Fruit fly (Drosophila melanogaster) whole organism, embryonic: Measurements from ENCODE around the gene CG31467.

Experiments used
- ATbp ChIP-seq: fragments of 200-800 bp; sonication (Bioruptor generic); optimal IDR thresholded peaks from 2 replicates; lab custom pipeline; 2017; ENCODE audit warnings: missing biosample characterization, mild to moderate bottlenecking, missing genetic modification characterization, missing genetic modification reagents
- BtbVII ChIP-seq: fragments of 200-800 bp; sonication (Bioruptor generic); optimal IDR thresholded peaks from 3 replicates; lab custom pipeline; 2017; ENCODE audit warnings: missing biosample characterization, mild to moderate bottlenecking, missing genetic modification characterization
- CG1024 ChIP-seq: fragments of 200-800 bp; sonication (Bioruptor generic); IDR thresholded peaks from 2 replicates; pipeline ENCODE4 v1.3.6; 2022; ENCODE audit warnings: missing biosample characterization, missing genetic modification characterization
- CG10321 ChIP-seq: fragments of 200-800 bp; sonication (Bioruptor generic); IDR thresholded peaks from 2 replicates; pipeline ENCODE4 v1.3.6; 2022; ENCODE audit warnings: missing biosample characterization, missing genetic modification characterization
- CG11456 ChIP-seq: fragments of 200-800 bp; sonication (Bioruptor generic); IDR thresholded peaks from 3 replicates; pipeline ENCODE4 v1.3.6; 2022; ENCODE audit warnings: missing biosample characterization, missing genetic modification characterization
- CG11504 ChIP-seq: fragments of 200-800 bp; sonication (Bioruptor generic); optimal IDR thresholded peaks from 3 replicates; lab custom pipeline; 2019; ENCODE audit warnings: missing biosample characterization, mild to moderate bottlenecking, missing genetic modification characterization, moderate library complexity
- CG14441 ChIP-seq: fragments of 200-800 bp; sonication (Bioruptor generic); IDR thresholded peaks from 2 replicates; pipeline ENCODE4 v1.3.6; 2022; ENCODE audit warnings: missing biosample characterization, missing genetic modification characterization
- CG14667 ChIP-seq: fragments of 200-800 bp; sonication (Bioruptor generic); IDR thresholded peaks from 2 replicates; pipeline ENCODE4 v1.3.6; 2022; ENCODE audit warnings: missing biosample characterization, missing genetic modification characterization
- CG1832 ChIP-seq: fragments of 200-800 bp; sonication (Bioruptor generic); optimal IDR thresholded peaks from 2 replicates; lab custom pipeline; 2017; ENCODE audit warnings: missing biosample characterization, mild to moderate bottlenecking, missing genetic modification characterization, inconsistent platforms
- CG18599 ChIP-seq: fragments of 200-800 bp; sonication (Bioruptor generic); optimal IDR thresholded peaks from 3 replicates; lab custom pipeline; 2017; ENCODE audit warnings: missing biosample characterization, missing genetic modification characterization, mild to moderate bottlenecking, moderate library complexity, missing genetic modification reagents
- CG3065 ChIP-seq: fragments of 200-800 bp; sonication (Bioruptor generic); optimal IDR thresholded peaks from 2 replicates; lab custom pipeline; 2016; ENCODE audit warnings: missing biosample characterization, missing genetic modification characterization
- CG31388 ChIP-seq: fragments of 200-800 bp; sonication (Bioruptor generic); optimal IDR thresholded peaks from 2 replicates; lab custom pipeline; 2016; ENCODE audit warnings: missing biosample characterization, missing genetic modification characterization
- CG34376 ChIP-seq: fragments of 200-800 bp; sonication (Bioruptor generic); optimal IDR thresholded peaks from 2 replicates; lab custom pipeline; 2018; ENCODE audit warnings: missing biosample characterization, mild to moderate bottlenecking, missing genetic modification characterization
- CG3847 ChIP-seq: fragments of 200-800 bp; sonication (Bioruptor generic); IDR thresholded peaks from 2 replicates; pipeline ENCODE4 v1.3.6; 2022; ENCODE audit warnings: missing biosample characterization, missing genetic modification characterization
- CG4360 ChIP-seq: fragments of 200-800 bp; sonication (Bioruptor generic); IDR thresholded peaks from 2 replicates; pipeline ENCODE4 v1.3.6; 2022; ENCODE audit warnings: missing biosample characterization, missing genetic modification characterization
- CG6175 ChIP-seq: fragments of 200-800 bp; sonication (Bioruptor generic); IDR thresholded peaks from 3 replicates; pipeline ENCODE4 v1.3.6; 2022; ENCODE audit warnings: missing biosample characterization, missing genetic modification characterization
- CG7928 ChIP-seq: fragments of 200-800 bp; sonication (Bioruptor generic); optimal IDR thresholded peaks from 2 replicates; lab custom pipeline; 2017; ENCODE audit warnings: missing biosample characterization, mild to moderate bottlenecking, missing genetic modification characterization
- CG8281 ChIP-seq: fragments of 200-800 bp; sonication (Bioruptor generic); optimal IDR thresholded peaks from 2 replicates; lab custom pipeline; 2018; ENCODE audit warnings: missing biosample characterization, mild to moderate bottlenecking, missing genetic modification characterization, moderate library complexity
- CG9797 ChIP-seq: fragments of 200-800 bp; sonication (Bioruptor generic); optimal IDR thresholded peaks from 3 replicates; lab custom pipeline; 2018; ENCODE audit warnings: missing biosample characterization, mild to moderate bottlenecking, missing genetic modification characterization
- CG9876 ChIP-seq: fragments of 200-800 bp; sonication (Bioruptor generic); optimal IDR thresholded peaks from 2 replicates; lab custom pipeline; 2016; ENCODE audit warnings: missing biosample characterization, missing genetic modification characterization
- CTCF ChIP-seq: fragments of 200-800 bp; sonication (Bioruptor generic); optimal IDR thresholded peaks from 2 replicates; lab custom pipeline; 2017; ENCODE audit warnings: missing biosample characterization, mild to moderate bottlenecking, missing genetic modification characterization, moderate library complexity
- H15 ChIP-seq: fragments of 200-800 bp; sonication (Bioruptor generic); IDR thresholded peaks from 3 replicates; pipeline ENCODE4 v1.3.6; 2022; ENCODE audit warnings: missing biosample characterization, missing genetic modification characterization
- Hmx ChIP-seq: fragments of 200-800 bp; sonication (Bioruptor generic); optimal IDR thresholded peaks from 2 replicates; lab custom pipeline; 2016; ENCODE audit warnings: missing biosample characterization, missing genetic modification characterization
- Hr3 ChIP-seq: fragments of 200-800 bp; sonication (Bioruptor generic); optimal IDR thresholded peaks from 3 replicates; lab custom pipeline; 2016; ENCODE audit warnings: missing biosample characterization, missing genetic modification characterization
- Hsf ChIP-seq: fragments of 200-800 bp; sonication (Bioruptor generic); optimal IDR thresholded peaks from 3 replicates; lab custom pipeline; 2016; ENCODE audit warnings: missing biosample characterization, missing genetic modification characterization
- MBD-R2 ChIP-seq: fragments of 200-800 bp; sonication (Bioruptor generic); IDR thresholded peaks from 2 replicates; pipeline ENCODE4 v1.3.6; 2022; ENCODE audit warnings: missing biosample characterization, missing genetic modification characterization
- Med ChIP-seq: fragments of 200-800 bp; sonication (Bioruptor generic); peaks from one replicate; lab custom pipeline; 2016; ENCODE audit warnings: missing biosample characterization, missing genetic modification characterization, mild to moderate bottlenecking, inconsistent platforms, moderate library complexity
- Meics ChIP-seq: fragments of 200-800 bp; sonication (Bioruptor generic); optimal IDR thresholded peaks from 2 replicates; lab custom pipeline; 2017; ENCODE audit warnings: missing biosample characterization, mild to moderate bottlenecking, missing genetic modification characterization
- NfI ChIP-seq: fragments of 200-800 bp; sonication (Bioruptor generic); optimal IDR thresholded peaks from 3 replicates; lab custom pipeline; 2018; ENCODE audit warnings: missing biosample characterization, mild to moderate bottlenecking, missing genetic modification characterization, moderate library complexity
- Oaz ChIP-seq: fragments of 200-800 bp; sonication (Bioruptor generic); IDR thresholded peaks from 2 replicates; pipeline ENCODE4 v1.3.6; 2022; ENCODE audit warnings: missing biosample characterization, missing genetic modification characterization
- Six4 ChIP-seq: fragments of 200-800 bp; sonication (Bioruptor generic); optimal IDR thresholded peaks from 2 replicates; lab custom pipeline; 2016; ENCODE audit warnings: missing biosample characterization, missing genetic modification characterization
- Vsx1 ChIP-seq: fragments of 200-800 bp; sonication (Bioruptor generic); optimal IDR thresholded peaks from 2 replicates; lab custom pipeline; 2017; ENCODE audit warnings: missing biosample characterization, mild to moderate bottlenecking, missing genetic modification characterization, missing genetic modification reagents
- az2 ChIP-seq: fragments of 200-800 bp; sonication (Bioruptor generic); optimal IDR thresholded peaks from 3 replicates; lab custom pipeline; 2016; ENCODE audit warnings: missing biosample characterization, missing genetic modification characterization
- chinmo ChIP-seq: fragments of 200-800 bp; sonication (Bioruptor generic); IDR thresholded peaks from 4 replicates; pipeline ENCODE4 v1.3.6; 2022; ENCODE audit warnings: missing biosample characterization, missing genetic modification characterization; ENCODE audit not compliant: partially characterized antibody
- chm ChIP-seq: fragments of 200-800 bp; sonication (Bioruptor generic); IDR thresholded peaks from 2 replicates; pipeline ENCODE4 v1.3.6; 2022; ENCODE audit warnings: missing biosample characterization, missing genetic modification characterization
- ci ChIP-seq: fragments of 200-800 bp; sonication (Bioruptor generic); IDR thresholded peaks from 3 replicates; pipeline ENCODE4 v1.3.6; 2022; ENCODE audit warnings: missing biosample characterization, missing genetic modification characterization
- crp ChIP-seq, 2 experiments: fragments of 200-800 bp; sonication (Bioruptor generic); optimal IDR thresholded peaks; 2 replicates in 1 of 2; 3 replicates in 1 of 2; lab custom pipeline; 2017; ENCODE audit warnings: missing biosample characterization in 2 of 2, missing genetic modification characterization in 2 of 2, mild to moderate bottlenecking in 1 of 2, moderate library complexity in 1 of 2
- dm ChIP-seq: fragments of 200-800 bp; sonication (Bioruptor generic); optimal IDR thresholded peaks from 3 replicates; lab custom pipeline; 2016; ENCODE audit warnings: missing biosample characterization, missing genetic modification characterization
- dpn ChIP-seq, 2 experiments: fragments of 200-800 bp; sonication (Bioruptor generic); optimal IDR thresholded peaks; 3 replicates each; lab custom pipeline; 2016; ENCODE audit warnings: missing biosample characterization in 2 of 2, missing genetic modification characterization in 2 of 2
- fd96Cb ChIP-seq: fragments of 200-800 bp; sonication (Bioruptor generic); optimal IDR thresholded peaks from 2 replicates; lab custom pipeline; 2018; ENCODE audit warnings: missing biosample characterization, mild to moderate bottlenecking, missing genetic modification characterization, moderate library complexity
- gcm ChIP-seq: fragments of 200-800 bp; sonication (Bioruptor generic); optimal IDR thresholded peaks from 2 replicates; lab custom pipeline; 2019; ENCODE audit warnings: missing biosample characterization, mild to moderate bottlenecking, missing genetic modification characterization, moderate library complexity
- gsb ChIP-seq: fragments of 200-800 bp; sonication (Bioruptor generic); IDR thresholded peaks from 2 replicates; pipeline ENCODE4 v1.3.6; 2022; ENCODE audit warnings: missing biosample characterization, missing genetic modification characterization
- odd ChIP-seq: fragments of 200-800 bp; sonication (Bioruptor generic); optimal IDR thresholded peaks from 2 replicates; lab custom pipeline; 2017; ENCODE audit warnings: missing biosample characterization, mild to moderate bottlenecking, missing genetic modification characterization
- org-1 ChIP-seq: fragments of 200-800 bp; sonication (Bioruptor generic); optimal IDR thresholded peaks from 2 replicates; lab custom pipeline; 2017; ENCODE audit warnings: missing biosample characterization, missing genetic modification characterization
- phol ChIP-seq: fragments of 200-800 bp; sonication (Bioruptor generic); optimal IDR thresholded peaks from 3 replicates; lab custom pipeline; 2018; ENCODE audit warnings: missing biosample characterization, mild to moderate bottlenecking, missing genetic modification characterization, moderate library complexity
- run ChIP-seq: fragments of 200-800 bp; sonication (Bioruptor generic); optimal IDR thresholded peaks from 3 replicates; lab custom pipeline; 2018; ENCODE audit warnings: missing biosample characterization, mild to moderate bottlenecking, missing genetic modification characterization
- sens ChIP-seq: fragments of 200-800 bp; sonication (Bioruptor generic); peaks from one replicate; lab custom pipeline; 2016; ENCODE audit warnings: missing biosample characterization, missing genetic modification characterization
- so ChIP-seq: fragments of 200-800 bp; sonication (Bioruptor generic); IDR thresholded peaks from 3 replicates; pipeline ENCODE4 v1.3.6; 2022; ENCODE audit warnings: missing biosample characterization, missing genetic modification characterization
- vnd ChIP-seq: fragments of 200-800 bp; sonication (Bioruptor generic); IDR thresholded peaks from 3 replicates; pipeline ENCODE4 v1.3.6; 2022; ENCODE audit warnings: missing biosample characterization, missing genetic modification characterization; ENCODE audit not compliant: partially characterized antibody

The CG31467 gene

dm6 chr3R:10686307-10687094, 20.2 kb downstream of the CG31467 start, which contains the start of gene Skel (continued):
- TF ChIP-seq chinmo (GFP tag; lab: Robert Waterston, UW) (0 out of 4 replicates have a peak, but pooled peaks have one; percentile 30), CG18599 (GFP tag; lab: Kevin White, UChicago) (no peak), org-1 (GFP tag; lab: Kevin White, UChicago) (no peak), Six4 (GFP tag; lab: Kevin White, UChicago) (no peak), ci (GFP tag; lab: Robert Waterston, UW) (peak; percentile 24; the same call in 1 of the 3 replicates), CG8281 (tag; lab: Kevin White, UChicago) (no peak), odd (GFP tag; lab: Kevin White, UChicago) (no peak), dpn (GFP tag; optimal IDR thresholded peaks at IDR 0.05; lab: Kevin White, UChicago) (no peak), dm (GFP tag; lab: Kevin White, UChicago) (no peak), sens (GFP tag; lab: Kevin White, UChicago) (no peak), vnd (GFP tag; lab: Robert Waterston, UW) (no peak), Vsx1 (GFP tag; lab: Kevin White, UChicago) (no peak), CG6175 (no peak), Hmx (GFP tag; lab: Kevin White, UChicago) (no peak), CG4360 (GFP tag; lab: Robert Waterston, UW) (peak; percentile 34; the same call in 1 of the 2 replicates), CG11504 (tag; lab: Kevin White, UChicago) (peak; percentile 99), Hsf (no peak), Meics (GFP tag; lab: Kevin White, UChicago) (no peak), NfI (GFP tag; lab: Kevin White, UChicago) (no peak), chm (GFP tag; lab: Robert Waterston, UW) (0 out of 2 replicates have a peak, but pooled peaks have one; percentile 10), CG7928 (GFP tag; lab: Kevin White, UChicago) (no peak), fd96Cb (tag; lab: Kevin White, UChicago) (no peak), Med (peak; percentile 56)
- TF ChIP-seq, all 482 proteins: peak for 14

dm6 chr3R:10684284-10684683, 22.4 kb downstream of the CG31467 start:
- TF ChIP-seq gcm (GFP tag; lab: Kevin White, UChicago) (peak; percentile 32), CG14441 (GFP tag; lab: Robert Waterston, UW) (peak; percentile 81), Meics (GFP tag; lab: Kevin White, UChicago) (peak; percentile 36), H15 (GFP tag; lab: Robert Waterston, UW) (no peak), gsb (GFP tag; lab: Robert Waterston, UW) (no peak), CG3065 (GFP tag; lab: Kevin White, UChicago) (no peak), crp (GFP tag; optimal IDR thresholded peaks at IDR 0.05; lab: Kevin White, UChicago) (peak in 1 of 2 experiments; percentile 1), CG10321 (no peak), CG9876 (GFP tag; lab: Kevin White, UChicago) (no peak), CG34376 (GFP tag; lab: Kevin White, UChicago) (no peak), Oaz (0 out of 2 replicates have a peak, but pooled peaks have one; percentile 26), MBD-R2 (GFP tag; lab: Robert Waterston, UW) (no peak; the same call in 1 of the 2 replicates), BtbVII (GFP tag; lab: Kevin White, UChicago) (no peak), phol (tag; lab: Kevin White, UChicago) (peak; percentile 80), Hr3 (GFP tag; lab: Kevin White, UChicago) (peak; percentile 57), CG14667 (GFP tag; lab: Robert Waterston, UW) (peak; percentile 46; the same call in 1 of the 2 replicates), CG11456 (GFP tag; lab: Robert Waterston, UW) (no peak), az2 (GFP tag; lab: Kevin White, UChicago) (peak; percentile 63), CG31388 (no peak), so (GFP tag; lab: Robert Waterston, UW) (peak; percentile 62; the same call in 1 of the 3 replicates), CG3847 (GFP tag; lab: Robert Waterston, UW) (no peak; the same call in 1 of the 2 replicates), CTCF (GFP tag; lab: Kevin White, UChicago) (peak; percentile 19), CG1024 (GFP tag; lab: Robert Waterston, UW) (no peak), CG1832 (GFP tag; lab: Kevin White, UChicago) (no peak), CG9797 (GFP tag; lab: Kevin White, UChicago) (no peak), ATbp (GFP tag; lab: Kevin White, UChicago) (peak; percentile 42), run (tag; lab: Kevin White, UChicago) (peak; percentile 32)
